Worm (Caenorhabditis elegans): Measurements from ENCODE around the gene ceh-99.
"Not testable (repeated sequence)": the region's sequence is repeated elsewhere in the genome, so short reads cannot be mapped to it uniquely, and the experiment has no call there.

ceh-99 gene

ce11 chrII:12525526-12525925 is 5.7 kb downstream of the ceh-99 start, which contains the start of gene srx-118:
Gene srx-118 (plus strand): TSS chrII:12525826.
- TF ChIP-seq ztf-11 (tag; optimal IDR thresholded peaks at IDR 0.05) (no peak), lin-13 (tag; optimal IDR thresholded peaks at IDR 0.05) (no peak), ceh-43 (GFP tag; optimal IDR thresholded peaks at IDR 0.05) (no peak), unc-39 (tag; optimal IDR thresholded peaks at IDR 0.05) (no peak), cnd-1 (tag; optimal IDR thresholded peaks at IDR 0.05) (no peak), pha-4 (tag; optimal IDR thresholded peaks at IDR 0.05) (no peak), sptf-1 (tag; optimal IDR thresholded peaks at IDR 0.05) (no peak)

- TF ChIP-seq lin-13 (tag; optimal IDR thresholded peaks at IDR 0.05), result no peak
- no peak for TF ChIP-seq nhr-28 (tag; optimal IDR thresholded peaks at IDR 0.05)
- TF ChIP-seq ceh-83 (GFP tag; optimal IDR thresholded peaks at IDR 0.05), result no peak
- TF ChIP-seq mep-1 (tag; optimal IDR thresholded peaks at IDR 0.05), result no peak
- TF ChIP-seq nhr-237 (tag; optimal IDR thresholded peaks at IDR 0.05), result no peak
- no peak for TF ChIP-seq ham-2 (GFP tag; optimal IDR thresholded peaks at IDR 0.05)
- no peak for TF ChIP-seq elt-1 (tag; optimal IDR thresholded peaks at IDR 0.05; ENCODE audit: borderline replicate concordance, insufficient read depth)
- TF ChIP-seq bed-3 (GFP tag; optimal IDR thresholded peaks at IDR 0.05), result no peak
- TF ChIP-seq snpc-4 (tag; optimal IDR thresholded peaks at IDR 0.05), result no peak
- TF ChIP-seq elt-3 (tag; optimal IDR thresholded peaks at IDR 0.05), result no peak
- TF ChIP-seq sptf-1 (tag; optimal IDR thresholded peaks at IDR 0.05), result no peak
- no peak for TF ChIP-seq mls-2 (tag; optimal IDR thresholded peaks at IDR 0.05)
- no peak for TF ChIP-seq nhr-12 (tag; optimal IDR thresholded peaks at IDR 0.05)
- TF ChIP-seq lin-32 (GFP tag; optimal IDR thresholded peaks at IDR 0.05), result no peak
- TF ChIP-seq nhr-2 (tag; optimal IDR thresholded peaks at IDR 0.05), result no peak
- no peak for TF ChIP-seq unc-39 (tag; optimal IDR thresholded peaks at IDR 0.05)
- TF ChIP-seq flh-1 (GFP tag; optimal IDR thresholded peaks at IDR 0.05), result no peak
- no peak for TF ChIP-seq nhr-76 (tag; optimal IDR thresholded peaks at IDR 0.05)
- TF ChIP-seq tbx-8 (GFP tag; optimal IDR thresholded peaks at IDR 0.05), result no peak
These were observed 8.2 kb downstream of the ceh-99 start, which contains the start of gene srx-119 for ce11 chrII:12527947-12528346. Gene srx-119 (plus strand): TSS chrII:12528247.

- no peak for TF ChIP-seq hlh-1 (tag; optimal IDR thresholded peaks at IDR 0.05)
- no peak for TF ChIP-seq mls-2 (tag; optimal IDR thresholded peaks at IDR 0.05)
- no peak for TF ChIP-seq elt-1 (tag; optimal IDR thresholded peaks at IDR 0.05; ENCODE audit: borderline replicate concordance, insufficient read depth)
- TF ChIP-seq unc-120 (tag; optimal IDR thresholded peaks at IDR 0.05; ENCODE audit: poor library complexity, severe bottlenecking), result no peak
- TF ChIP-seq snpc-4 (tag; optimal IDR thresholded peaks at IDR 0.05), result no peak
- TF ChIP-seq zip-8 (tag; optimal IDR thresholded peaks at IDR 0.05), result no peak
- no peak for TF ChIP-seq ceh-39 (tag; optimal IDR thresholded peaks at IDR 0.05)
- TF ChIP-seq cnd-1 (tag; optimal IDR thresholded peaks at IDR 0.05), result no peak
- no peak for TF ChIP-seq blmp-1 (tag; optimal IDR thresholded peaks at IDR 0.05)
- no peak for TF ChIP-seq drap-1 (GFP tag; optimal IDR thresholded peaks at IDR 0.05)
- no peak for TF ChIP-seq nhr-12 (tag; optimal IDR thresholded peaks at IDR 0.05)
These were observed 11.2 kb downstream of the ceh-99 start, which contains the start of gene srx-120 for ce11 chrII:12530958-12531357. Gene srx-120 (plus strand): TSS chrII:12531258.

ce11 chrII:12535297-12535803 is 15.6 kb downstream of the ceh-99 start, which contains the start of gene nimk-1:
Gene nimk-1 (plus strand): TSS chrII:12535753.
- TF ChIP-seq ham-2 (GFP tag; optimal IDR thresholded peaks at IDR 0.05) (no peak), ceh-43 (GFP tag; optimal IDR thresholded peaks at IDR 0.05) (no peak), cnd-1 (tag; optimal IDR thresholded peaks at IDR 0.05) (no peak), mep-1 (tag; optimal IDR thresholded peaks at IDR 0.05) (no peak), pha-4 (tag; optimal IDR thresholded peaks at IDR 0.05) (no peak), nhr-2 (tag; optimal IDR thresholded peaks at IDR 0.05) (no peak)

- not testable (repeated sequence) for TF ChIP-seq zip-8 (tag; optimal IDR thresholded peaks at IDR 0.05); nhr-12 (tag; optimal IDR thresholded peaks at IDR 0.05); flh-1 (GFP tag; optimal IDR thresholded peaks at IDR 0.05)
These were observed 16.4 kb downstream of the ceh-99 start, which contains the start of gene F49C5.3 for ce11 chrII:12536203-12536602. Gene F49C5.3 (plus strand): TSS chrII:12536503.

ce11 chrII:12539395-12539794 is 19.6 kb downstream of the ceh-99 start:
- TF ChIP-seq unc-39 (tag; optimal IDR thresholded peaks at IDR 0.05) (no peak), unc-62 (GFP tag; optimal IDR thresholded peaks at IDR 0.05) (no peak)
